Fruit fly (Drosophila melanogaster) whole organism: ENCODE measurements around the gene CG32107.

Source experiments
- EcR ChIP-seq, 2 experiments: fragments of >200 bp; optimal IDR thresholded peaks; 2 replicates each; lab custom pipeline; 2017; ENCODE audit warnings: missing biosample characterization in 2 of 2, missing genetic modification characterization in 2 of 2, missing genetic modification reagents in 2 of 2
- psq ChIP-seq: fragments of >200 bp; optimal IDR thresholded peaks from 2 replicates; lab custom pipeline; 2017

DNA sequence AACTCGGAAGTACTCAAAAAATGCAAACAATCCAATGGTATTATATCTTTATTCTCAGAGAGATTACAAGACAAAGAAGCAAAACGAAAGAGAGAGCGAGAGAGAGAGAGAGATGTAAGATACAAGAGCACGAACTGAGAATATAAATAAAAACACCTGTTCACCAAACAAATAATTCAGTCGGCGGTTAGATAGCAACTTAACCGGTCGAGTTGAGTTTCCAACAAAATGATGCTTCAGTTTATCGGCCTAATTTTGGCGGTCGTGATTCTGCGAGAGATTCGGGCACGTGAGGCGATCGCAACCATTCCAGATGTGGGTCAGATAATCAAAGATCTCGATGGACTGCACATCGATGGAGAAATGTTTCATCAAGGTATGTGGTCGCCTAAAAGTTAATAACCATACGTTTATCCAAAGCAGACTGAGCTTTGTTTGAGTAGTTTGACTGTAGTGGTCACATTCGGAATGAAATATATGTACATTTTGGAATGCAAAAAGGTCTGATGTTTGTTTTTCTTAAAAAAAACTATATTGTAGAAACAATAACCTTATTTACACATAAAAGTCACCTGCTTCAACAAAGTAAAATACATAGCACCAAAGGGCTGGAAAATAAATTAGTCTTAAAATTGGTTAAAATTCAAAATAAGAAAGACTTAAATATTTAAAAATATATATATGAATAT lies 31.5 kb upstream of the CG32107 start, which contains the start of gene CG14118:
- TF ChIP-seq EcR (GFP tag; optimal IDR thresholded peaks at IDR 0.05; lab: Kevin White, UChicago) (no peak), psq (lab: Kevin White, UChicago) (no peak)
